Worm (Caenorhabditis elegans) whole organism, L2 larva: Measurements from ENCODE around the gene iars-1.

Experiments used
- F13H6.1 ChIP-seq: sonication (generic microtip); optimal IDR thresholded peaks from 2 replicates; lab custom pipeline; 2016; ENCODE audit warnings: missing genetic modification characterization, missing compliant biosample characterization
- ama-1 ChIP-seq: fragments of 150-350 bp; optimal IDR thresholded peaks from 2 replicates; lab custom pipeline; 2018; ENCODE audit warnings: inconsistent platforms
- dmd-4 ChIP-seq: sonication (generic microtip); optimal IDR thresholded peaks from 2 replicates; lab custom pipeline; 2017; ENCODE audit warnings: missing biosample characterization, missing genetic modification characterization
- fos-1 ChIP-seq: fragments of 150-350 bp; optimal IDR thresholded peaks from 2 replicates; lab custom pipeline; 2014; ENCODE audit warnings: missing biosample characterization, missing genetic modification characterization
- lin-13 ChIP-seq: fragments of 150-350 bp; optimal IDR thresholded peaks from 2 replicates; lab custom pipeline; 2014; ENCODE audit warnings: missing biosample characterization, missing genetic modification reagents, missing genetic modification characterization
- mab-5 ChIP-seq: fragments of 150-350 bp; optimal IDR thresholded peaks from 2 replicates; lab custom pipeline; 2014; ENCODE audit warnings: missing biosample characterization, missing genetic modification characterization
- nhr-6 ChIP-seq: fragments of 150-350 bp; optimal IDR thresholded peaks from 2 replicates; lab custom pipeline; 2014; ENCODE audit warnings: missing biosample characterization, missing genetic modification characterization
- unc-62 ChIP-seq: fragments of 150-350 bp; optimal IDR thresholded peaks from 2 replicates; lab custom pipeline; 2014; ENCODE audit warnings: missing biosample characterization, missing genetic modification reagents, missing genetic modification characterization
- zag-1 ChIP-seq: fragments of 150-350 bp; optimal IDR thresholded peaks from 2 replicates; lab custom pipeline; 2014; ENCODE audit warnings: missing biosample characterization, missing genetic modification characterization

ce11 chrIV:10419896-10420295 lies 51.5 kb downstream of the iars-1 start:
- TF ChIP-seq fos-1 (tag; lab: Kevin White, UChicago) = no peak
- no peak for TF ChIP-seq F13H6.1 (tag; lab: Kevin White, UChicago)
- no peak for TF ChIP-seq zag-1 (tag; lab: Kevin White, UChicago)
- no peak for TF ChIP-seq lin-13
- no peak for TF ChIP-seq ama-1 (lab: Kevin White, UChicago)
- no peak for TF ChIP-seq nhr-6 (tag; lab: Kevin White, UChicago)
- no peak for TF ChIP-seq dmd-4 (tag; lab: Kevin White, UChicago)
- TF ChIP-seq mab-5 = peak; percentile 12
- TF ChIP-seq unc-62 (GFP tag; lab: Kevin White, UChicago) = no peak
